Fruit fly (Drosophila melanogaster) S2 (cell line): ENCODE results near the gene Atg8b.

Source experiments
- CG8478 ChIP-seq: fragments of >200 bp; optimal IDR thresholded peaks from 2 replicates; lab custom pipeline; 2018
- CTCF ChIP-seq, 2 experiments: fragments of >200 bp; optimal IDR thresholded peaks; 2 replicates each; lab custom pipeline; 2018

- TF ChIP-seq CTCF (optimal IDR thresholded peaks at IDR 0.05; lab: Kevin White, UChicago) (no peak), CG8478 (lab: Kevin White, UChicago) (no peak)
Observed at dm6 chr3R:17724963-17725362, at the start of gene Atg8b.
